Fruit fly (Drosophila melanogaster): Measurements from ENCODE around the gene mRpL46.

mRpL46 gene

DNA sequence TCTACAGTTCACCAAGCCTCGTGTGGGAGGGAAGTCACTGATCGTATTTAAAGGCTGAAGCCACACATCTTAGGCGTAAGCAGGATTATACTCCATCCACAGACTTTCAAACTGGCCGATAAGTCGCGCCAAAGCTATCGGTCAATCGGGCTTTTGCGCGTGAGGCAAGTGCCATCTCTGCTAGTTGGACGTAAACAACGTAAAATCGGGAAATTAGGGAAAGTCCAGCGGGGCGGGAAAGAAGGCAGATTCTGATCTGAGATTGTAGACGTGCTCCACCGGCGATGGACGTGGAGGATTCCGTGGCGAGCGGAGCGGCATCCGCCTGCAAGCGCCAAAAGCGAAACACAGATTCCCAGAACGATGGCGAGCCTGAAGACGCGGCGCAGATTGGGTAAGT is 21.1 kb upstream of the mRpL46 start, which contains the start of gene CG8001:
CG8001 (plus strand) TSS at position 17 of the 400 bp plus-strand sequence.
- TF ChIP-seq Rel (GFP tag; optimal IDR thresholded peaks at IDR 0.05) (no peak), Rel (tag; optimal IDR thresholded peaks at IDR 0.05) (peak; percentile 86), Vsx2 (GFP tag; optimal IDR thresholded peaks at IDR 0.05; ENCODE audit: partially characterized antibody) (no peak), woc (GFP tag; optimal IDR thresholded peaks at IDR 0.05) (no peak), GATAd (GFP tag; optimal IDR thresholded peaks at IDR 0.05) (no peak), CrebA (GFP tag; optimal IDR thresholded peaks at IDR 0.05; ENCODE audit: borderline replicate concordance) (no peak), Myc (optimal IDR thresholded peaks at IDR 0.05) (no peak), tai (GFP tag; optimal IDR thresholded peaks at IDR 0.05) (no peak), CG9705 (GFP tag; optimal IDR thresholded peaks at IDR 0.05) (no peak)

DNA sequence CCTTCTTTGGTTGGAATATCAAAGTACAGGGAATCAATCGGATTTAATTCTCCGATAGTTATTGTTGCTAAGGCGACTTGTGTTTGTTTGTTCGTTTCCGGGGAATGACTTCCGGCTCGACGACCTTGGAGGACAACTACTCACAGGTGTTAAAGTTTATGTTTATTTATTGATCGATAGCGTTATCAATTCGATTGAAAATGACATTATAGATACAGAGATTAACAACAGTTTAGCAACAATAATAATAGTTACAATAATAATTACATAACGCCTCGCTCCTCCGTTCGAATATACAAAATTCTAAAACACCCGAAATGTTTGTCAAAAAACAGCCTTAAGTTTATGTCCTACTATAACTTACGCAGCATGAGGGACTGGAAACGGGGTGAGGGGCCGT is 5.6 kb upstream of the mRpL46 start, which contains the start of gene Dhc62B:
Dhc62B (minus strand) TSS at position 101 of the 400 bp plus-strand sequence.
- TF ChIP-seq GATAd (GFP tag; optimal IDR thresholded peaks at IDR 0.05) (no peak), OdsH (GFP tag; optimal IDR thresholded peaks at IDR 0.05) (no peak), Mio (GFP tag; optimal IDR thresholded peaks at IDR 0.05) (no peak), dmrt93B (GFP tag; optimal IDR thresholded peaks at IDR 0.05) (no peak), Jra (GFP tag; optimal IDR thresholded peaks at IDR 0.05) (no peak), usp (GFP tag; optimal IDR thresholded peaks at IDR 0.05) (no peak), Vsx2 (GFP tag; optimal IDR thresholded peaks at IDR 0.05; ENCODE audit: partially characterized antibody) (no peak), br (GFP tag; optimal IDR thresholded peaks at IDR 0.05) (no peak), Myc (optimal IDR thresholded peaks at IDR 0.05) (no peak), dl (GFP tag; optimal IDR thresholded peaks at IDR 0.05; ENCODE audit: insufficient read depth in 1 of 2, partially characterized antibody in 2 of 2) (no peak), Abd-B (GFP tag; optimal IDR thresholded peaks at IDR 0.05) (no peak), CG9705 (GFP tag; optimal IDR thresholded peaks at IDR 0.05) (no peak), CrebA (GFP tag; optimal IDR thresholded peaks at IDR 0.05; ENCODE audit: borderline replicate concordance) (no peak)

DNA sequence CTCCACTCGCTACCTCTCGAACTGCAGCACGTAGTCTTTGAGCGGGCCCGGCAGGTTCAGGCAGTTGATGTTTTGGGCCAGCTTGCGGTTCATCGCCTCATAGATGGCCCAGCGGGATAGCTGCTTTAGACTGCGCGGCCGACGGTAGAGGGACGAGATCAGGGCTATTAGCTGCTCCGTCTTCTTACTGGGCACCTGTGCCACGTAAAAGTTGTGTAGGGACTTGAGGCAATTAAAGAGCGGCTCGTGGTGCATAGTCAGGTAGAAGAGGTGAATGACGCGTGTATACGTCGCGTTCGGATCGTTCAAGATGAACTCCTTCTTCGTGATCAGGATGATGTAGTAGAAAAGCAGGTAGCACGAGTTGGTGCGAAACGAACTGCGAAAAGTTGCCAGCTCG is 4.6 kb upstream of the mRpL46 start:
- no peak for TF ChIP-seq HLH106 (tag; optimal IDR thresholded peaks at IDR 0.05)
- no peak for TF ChIP-seq Dif (GFP tag; optimal IDR thresholded peaks at IDR 0.05; ENCODE audit: partially characterized antibody)
- TF ChIP-seq Hr78 (GFP tag; optimal IDR thresholded peaks at IDR 0.05), result no peak
- TF ChIP-seq Hr83 (GFP tag; optimal IDR thresholded peaks at IDR 0.05; ENCODE audit: poor library complexity, severe bottlenecking), result no peak
- no peak for TF ChIP-seq dsf (GFP tag; optimal IDR thresholded peaks at IDR 0.05; ENCODE audit: borderline replicate concordance)
- TF ChIP-seq rgr (GFP tag; optimal IDR thresholded peaks at IDR 0.05), result no peak
- no peak for TF ChIP-seq br (GFP tag; optimal IDR thresholded peaks at IDR 0.05)
- no peak for TF ChIP-seq pan (optimal IDR thresholded peaks at IDR 0.05)
- no peak for TF ChIP-seq woc (GFP tag; optimal IDR thresholded peaks at IDR 0.05)
- TF ChIP-seq Hnf4 (GFP tag; optimal IDR thresholded peaks at IDR 0.05), result no peak
- no peak for TF ChIP-seq CrebA (GFP tag; optimal IDR thresholded peaks at IDR 0.05; ENCODE audit: borderline replicate concordance)
- TF ChIP-seq dmrt93B (GFP tag; optimal IDR thresholded peaks at IDR 0.05), result no peak
- TF ChIP-seq sage (GFP tag; optimal IDR thresholded peaks at IDR 0.05), result no peak
- TF ChIP-seq Myc (optimal IDR thresholded peaks at IDR 0.05), result no peak
- no peak for TF ChIP-seq fru (GFP tag; optimal IDR thresholded peaks at IDR 0.05)
- no peak for TF ChIP-seq psq (GFP tag; optimal IDR thresholded peaks at IDR 0.05)
- no peak for TF ChIP-seq Vsx2 (GFP tag; optimal IDR thresholded peaks at IDR 0.05; ENCODE audit: partially characterized antibody)

DNA sequence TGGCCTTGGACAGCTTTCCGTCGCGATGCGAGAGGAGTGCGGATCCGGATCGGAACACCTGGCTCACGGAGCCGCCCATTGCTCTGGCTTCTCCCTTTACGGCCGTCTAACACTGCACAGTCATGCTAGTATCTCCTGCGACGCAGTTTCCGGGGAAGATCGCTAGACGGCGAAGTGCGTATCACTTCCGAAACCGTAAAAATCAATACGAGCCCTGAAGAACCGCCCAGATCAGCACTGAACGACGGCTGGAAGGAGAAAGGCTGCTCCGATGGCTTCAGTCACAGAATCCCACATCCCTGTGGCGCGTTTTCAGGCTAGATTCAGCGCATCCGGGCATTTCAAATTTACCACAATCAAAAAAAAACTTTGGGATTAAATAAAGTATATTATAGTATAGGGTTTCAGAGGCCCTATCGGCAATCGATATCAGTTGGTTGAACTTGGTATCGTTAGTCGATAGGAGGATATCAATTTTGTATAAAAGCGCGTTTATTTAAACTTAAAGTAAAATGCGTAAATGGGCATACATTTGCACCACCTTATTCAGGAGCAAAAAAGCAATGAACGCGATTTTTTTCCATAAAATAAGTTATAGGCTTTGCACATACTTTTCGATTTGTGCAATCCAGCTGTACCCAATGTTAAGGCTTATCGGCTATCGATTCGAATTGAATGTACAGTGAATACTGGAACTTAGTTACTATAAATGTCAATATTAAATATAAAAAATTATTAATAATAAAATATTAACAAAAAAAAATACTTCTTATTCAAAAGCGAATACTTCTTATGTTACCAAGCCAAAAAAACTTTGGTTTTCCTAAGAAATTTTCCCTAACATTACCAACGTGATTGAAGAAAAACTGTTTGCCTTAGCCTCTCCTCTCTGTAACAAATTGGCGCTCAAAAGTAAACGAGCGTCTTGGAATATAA is 2.3 kb upstream of the mRpL46 start, which contains the start of the genes CG13933 and PolD2:
CG13933 (minus strand) TSS at position 435 of the 936 bp plus-strand sequence.
PolD2 (plus strand) TSS at position 921 of the 936 bp plus-strand sequence.
- TF ChIP-seq rgr (GFP tag; optimal IDR thresholded peaks at IDR 0.05) (peak; percentile 99), h (GFP tag; optimal IDR thresholded peaks at IDR 0.05) (peak; percentile 97), Sp1 (GFP tag; optimal IDR thresholded peaks at IDR 0.05) (peak; percentile 99), ey (GFP tag; optimal IDR thresholded peaks at IDR 0.05) (peak; percentile 93), dmrt93B (GFP tag; optimal IDR thresholded peaks at IDR 0.05) (peak; percentile 84), N (GFP tag; optimal IDR thresholded peaks at IDR 0.05) (no peak), Rel (GFP tag; optimal IDR thresholded peaks at IDR 0.05) (peak; percentile 69), Rel (tag; optimal IDR thresholded peaks at IDR 0.05) (peak; percentile 69), foxo (GFP tag; optimal IDR thresholded peaks at IDR 0.05) (peak in 1 of 2 experiments; percentile 98), pan (optimal IDR thresholded peaks at IDR 0.05) (no peak), Dfd (GFP tag; optimal IDR thresholded peaks at IDR 0.05) (no peak), psq (GFP tag; optimal IDR thresholded peaks at IDR 0.05) (peak; percentile 97), GATAd (GFP tag; optimal IDR thresholded peaks at IDR 0.05) (peak; percentile 87), fru (GFP tag; optimal IDR thresholded peaks at IDR 0.05) (peak; percentile 91), Abd-B (GFP tag; optimal IDR thresholded peaks at IDR 0.05) (no peak), Hr83 (GFP tag; optimal IDR thresholded peaks at IDR 0.05; ENCODE audit: poor library complexity, severe bottlenecking) (peak; percentile 46), HLH106 (tag; optimal IDR thresholded peaks at IDR 0.05) (peak; percentile 96), OdsH (GFP tag; optimal IDR thresholded peaks at IDR 0.05) (peak; percentile 98), Mio (GFP tag; optimal IDR thresholded peaks at IDR 0.05) (peak; percentile 68), sv (GFP tag; optimal IDR thresholded peaks at IDR 0.05) (peak; percentile 89)

Data from whole organism, wandering third instar larva.